Worm (Caenorhabditis elegans): ENCODE measurements around the gene sru-19.

ce11 chrIV:12456613-12457012 is 41.7 kb upstream of the sru-19 start, which contains the start of gene C25G4.7:
- TF ChIP-seq nhr-77 (tag; optimal IDR thresholded peaks at IDR 0.05), result no peak
- no peak for TF ChIP-seq zag-1 (tag; optimal IDR thresholded peaks at IDR 0.05)
- no peak for TF ChIP-seq ztf-4 (tag; optimal IDR thresholded peaks at IDR 0.05)
- TF ChIP-seq nhr-237 (tag; optimal IDR thresholded peaks at IDR 0.05), result no peak
- TF ChIP-seq nhr-25 (tag; optimal IDR thresholded peaks at IDR 0.05), result no peak
- TF ChIP-seq unc-62 (GFP tag; optimal IDR thresholded peaks at IDR 0.05), result no peak
- no peak for TF ChIP-seq dmd-4 (tag; optimal IDR thresholded peaks at IDR 0.05)
- TF ChIP-seq nhr-12 (tag; optimal IDR thresholded peaks at IDR 0.05), result no peak
- TF ChIP-seq ztf-11 (tag; optimal IDR thresholded peaks at IDR 0.05), result no peak
- TF ChIP-seq nhr-11 (tag; optimal IDR thresholded peaks at IDR 0.05), result no peak
- TF ChIP-seq unc-39 (tag; optimal IDR thresholded peaks at IDR 0.05), result no peak

All from whole organism, L2 larva.